Worm (Caenorhabditis elegans): ENCODE data around the gene sgt-1.

Gene sgt-1

ce11 chrII:4857873-4858364 lies 45.7 kb downstream of the sgt-1 start, which contains the start of gene F11G11.5 (continued):
- no peak for TF ChIP-seq dox-1 (GFP tag; IDR thresholded peaks at IDR 0.05)
- no peak for TF ChIP-seq ZK185.1 (tag; optimal IDR thresholded peaks at IDR 0.05; ENCODE audit: poor library complexity, severe bottlenecking)
- TF ChIP-seq cebp-1 (GFP tag; IDR thresholded peaks at IDR 0.05), result no peak
- peak; percentile 24 for TF ChIP-seq cebp-1 (tag; optimal IDR thresholded peaks at IDR 0.05)
- no peak for TF ChIP-seq Y67H2A.10 (GFP tag; conservative IDR thresholded peaks at IDR 0.05)
- no peak for TF ChIP-seq dpff-1 (tag; optimal IDR thresholded peaks at IDR 0.05)
- no peak for TF ChIP-seq ztf-25 (GFP tag; IDR thresholded peaks at IDR 0.05)
- no peak for TF ChIP-seq K11D2.4 (GFP tag; IDR thresholded peaks at IDR 0.05)
- TF ChIP-seq ztf-18 (tag; optimal IDR thresholded peaks at IDR 0.05), result no peak
- TF ChIP-seq T26A5.8 (tag; optimal IDR thresholded peaks at IDR 0.05), result no peak
- peak; percentile 41; the same call in 1 of the 2 replicates for TF ChIP-seq mcd-1 (GFP tag; IDR thresholded peaks at IDR 0.05)
- no peak for TF ChIP-seq C17E4.6 (GFP tag; IDR thresholded peaks at IDR 0.05)
- TF ChIP-seq madf-3 (GFP tag; IDR thresholded peaks at IDR 0.05), result 0 out of 2 replicates have a peak, but pooled peaks have one; percentile 3
- no peak for TF ChIP-seq ceh-58 (GFP tag; IDR thresholded peaks at IDR 0.05)
- no peak for TF ChIP-seq mxl-1 (tag; optimal IDR thresholded peaks at IDR 0.05)
- TF ChIP-seq F23B12.7 (tag; optimal IDR thresholded peaks at IDR 0.05; ENCODE audit: insufficient read depth), result no peak
- no peak for TF ChIP-seq pbrm-1 (GFP tag; IDR thresholded peaks at IDR 0.05)
- no peak for TF ChIP-seq C06A6.2 (GFP tag; conservative IDR thresholded peaks at IDR 0.05)
- no peak for TF ChIP-seq Y79H2A.3 (GFP tag; conservative IDR thresholded peaks at IDR 0.05)
- no peak for TF ChIP-seq tbp1 (GFP tag; optimal IDR thresholded peaks at IDR 0.05)
- 0 out of 2 replicates have a peak, but pooled peaks have one; percentile 22 for TF ChIP-seq madf-6 (GFP tag; IDR thresholded peaks at IDR 0.05)
- TF ChIP-seq sdz-38 (tag; optimal IDR thresholded peaks at IDR 0.05), result no peak
- TF ChIP-seq efl-1 (GFP tag; optimal IDR thresholded peaks at IDR 0.05), result no peak
- TF ChIP-seq B0336.3 (GFP tag; IDR thresholded peaks at IDR 0.05), result peak; percentile 59; the same call in 1 of the 2 replicates
- TF ChIP-seq hmg-1.2 (GFP tag; IDR thresholded peaks at IDR 0.05), result 0 out of 2 replicates have a peak, but pooled peaks have one; percentile 13
- TF ChIP-seq nfya-1 (tag; optimal IDR thresholded peaks at IDR 0.05; ENCODE audit: borderline replicate concordance, insufficient read depth), result no peak
- TF ChIP-seq ekl-4 (GFP tag; IDR thresholded peaks at IDR 0.05), result peak; percentile 35; the same call in 1 of the 2 replicates
- peak; percentile 8 for TF ChIP-seq atf-7 (tag; optimal IDR thresholded peaks at IDR 0.05)
- no peak for TF ChIP-seq chd-7 (tag; optimal IDR thresholded peaks at IDR 0.05)
- no peak for TF ChIP-seq snpc-1.1 (tag; optimal IDR thresholded peaks at IDR 0.05; ENCODE audit: insufficient read depth)
- no peak for TF ChIP-seq bed-2 (GFP tag; IDR thresholded peaks at IDR 0.05)
- peak in 1 of 2 experiments; percentile 21 for TF ChIP-seq let-607 (tag; optimal IDR thresholded peaks at IDR 0.05)
- no peak for TF ChIP-seq xnd-1 (tag; optimal IDR thresholded peaks at IDR 0.05)
- peak; percentile 86 for TF ChIP-seq zfh-2 (GFP tag; conservative IDR thresholded peaks at IDR 0.05)
- TF ChIP-seq ztf-28 (GFP tag; IDR thresholded peaks at IDR 0.05), result 0 out of 2 replicates have a peak, but pooled peaks have one; percentile 16
- TF ChIP-seq lsl-1 (GFP tag; optimal IDR thresholded peaks at IDR 0.05), result no peak
- peak; percentile 40 for TF ChIP-seq fkh-3 (tag; optimal IDR thresholded peaks at IDR 0.05)
- TF ChIP-seq let-526 (GFP tag; IDR thresholded peaks at IDR 0.05), result no peak
- TF ChIP-seq zim-3 (tag; optimal IDR thresholded peaks at IDR 0.05), result no peak
- TF ChIP-seq nfyb-1 (GFP tag; IDR thresholded peaks at IDR 0.05), result peak; percentile 75; the same call in 1 of the 2 replicates
- no peak for TF ChIP-seq ztf-26 (tag; optimal IDR thresholded peaks at IDR 0.05)
- 0 out of 2 replicates have a peak, but pooled peaks have one; percentile 47 for TF ChIP-seq cebp-2 (GFP tag; IDR thresholded peaks at IDR 0.05)
- no peak for TF ChIP-seq Y53G8AR.9 (GFP tag; conservative IDR thresholded peaks at IDR 0.05)
- no peak for TF ChIP-seq him-1 (tag; optimal IDR thresholded peaks at IDR 0.05)
- no peak for TF ChIP-seq nhr-179 (tag; optimal IDR thresholded peaks at IDR 0.05)
